Worm (Caenorhabditis elegans): ENCODE data around the gene gfm-1.

- TF ChIP-seq nhr-6 (tag; optimal IDR thresholded peaks at IDR 0.05) = no peak
- TF ChIP-seq lir-3 (tag; optimal IDR thresholded peaks at IDR 0.05) = no peak
- TF ChIP-seq mep-1 (tag; optimal IDR thresholded peaks at IDR 0.05) = no peak
- TF ChIP-seq nhr-25 (tag; optimal IDR thresholded peaks at IDR 0.05; ENCODE audit: borderline replicate concordance, insufficient read depth) = no peak
- no peak for TF ChIP-seq unc-39 (tag; optimal IDR thresholded peaks at IDR 0.05)
- no peak for TF ChIP-seq mes-2 (tag; optimal IDR thresholded peaks at IDR 0.05; ENCODE audit: poor library complexity, severe bottlenecking)
- no peak for TF ChIP-seq ZK337.2 (GFP tag; IDR thresholded peaks at IDR 0.05)
- no peak for TF ChIP-seq ceh-82 (tag; optimal IDR thresholded peaks at IDR 0.05)
Observed at ce11 chrII:13085951-13086350, 31.3 kb upstream of the gfm-1 start.

Data from whole organism, L4 larva.